Worm (Caenorhabditis elegans): ENCODE results near the gene F09E5.14.

The F09E5.14 gene

ce11 chrII:5336660-5337494 lies 7.8 kb downstream of the F09E5.14 start:
- TF ChIP-seq aly-2 (tag; optimal IDR thresholded peaks at IDR 0.05) (no peak), Y48G9A.11 (GFP tag; IDR thresholded peaks at IDR 0.05) (no peak), F26F4.8 (GFP tag; conservative IDR thresholded peaks at IDR 0.05) (no peak), lin-39 (tag; optimal IDR thresholded peaks at IDR 0.05) (no peak), lin-38 (GFP tag; IDR thresholded peaks at IDR 0.05) (peak; percentile 43; the same call in 1 of the 2 replicates), nhr-6 (tag; optimal IDR thresholded peaks at IDR 0.05) (peak; percentile 92), ztf-11 (tag; optimal IDR thresholded peaks at IDR 0.05) (no peak), Y105C5A.15 (GFP tag; IDR thresholded peaks at IDR 0.05) (no peak), nhr-28 (tag; optimal IDR thresholded peaks at IDR 0.05) (peak; percentile 67), ceh-82 (tag; optimal IDR thresholded peaks at IDR 0.05) (no peak), set-16 (GFP tag; IDR thresholded peaks at IDR 0.05) (no peak; the same call in 1 of the 2 replicates), unc-62 (GFP tag; optimal IDR thresholded peaks at IDR 0.05 in 1 of 2) (peak in 1 of 2 experiments; percentile 92), unc-62 (tag; optimal IDR thresholded peaks at IDR 0.05) (no peak), lir-3 (tag; optimal IDR thresholded peaks at IDR 0.05) (no peak), daf-19 (GFP tag; conservative IDR thresholded peaks at IDR 0.05) (no peak), rbr-2 (tag; optimal IDR thresholded peaks at IDR 0.05) (peak; percentile 84), nhr-76 (tag; optimal IDR thresholded peaks at IDR 0.05) (peak; percentile 37), hlh-30 (tag; optimal IDR thresholded peaks at IDR 0.05; ENCODE audit: insufficient read depth) (peak; percentile 67), R02D3.7 (tag; optimal IDR thresholded peaks at IDR 0.05) (no peak), daf-12 (tag; optimal IDR thresholded peaks at IDR 0.05) (no peak), aha-1 (tag) (peak; percentile 100), madf-9 (GFP tag; conservative IDR thresholded peaks at IDR 0.05) (no peak), zfp-3 (GFP tag; conservative IDR thresholded peaks at IDR 0.05) (no peak), mxl-3 (GFP tag; optimal IDR thresholded peaks at IDR 0.05) (peak; percentile 37), sdz-12 (GFP tag; optimal IDR thresholded peaks at IDR 0.05) (peak; percentile 40), dve-1 (tag; optimal IDR thresholded peaks at IDR 0.05; ENCODE audit: insufficient read depth) (peak; percentile 76), madf-5 (GFP tag; IDR thresholded peaks at IDR 0.05) (0 out of 4 replicates have a peak, but pooled peaks of 1 of the 2 experiments have one; percentile 31), lim-7 (GFP tag; IDR thresholded peaks at IDR 0.05) (no peak), ZK546.5 (tag; optimal IDR thresholded peaks at IDR 0.05) (no peak), jun-1 (tag; optimal IDR thresholded peaks at IDR 0.05) (peak; percentile 94), nhr-41 (GFP tag; IDR thresholded peaks at IDR 0.05) (no peak), dmd-9 (GFP tag; IDR thresholded peaks at IDR 0.05) (no peak), F49E8.2 (tag; optimal IDR thresholded peaks at IDR 0.05; ENCODE audit: borderline replicate concordance) (no peak), nhr-42 (GFP tag; IDR thresholded peaks at IDR 0.05) (no peak), daf-8 (GFP tag; IDR thresholded peaks at IDR 0.05) (no peak), lin-1 (GFP tag; IDR thresholded peaks at IDR 0.05) (no peak), ctbp-1 (GFP tag; IDR thresholded peaks at IDR 0.05) (no peak), egl-27 (tag; optimal IDR thresholded peaks at IDR 0.05) (peak; percentile 4), php-3 (GFP tag; IDR thresholded peaks at IDR 0.05) (no peak), ceh-44 (GFP tag; IDR thresholded peaks at IDR 0.05) (no peak), F37D6.2 (tag; optimal IDR thresholded peaks at IDR 0.05) (no peak), nhr-11 (tag; optimal IDR thresholded peaks at IDR 0.05) (peak; percentile 80), nhr-111 (GFP tag; optimal IDR thresholded peaks at IDR 0.05) (no peak), nhr-102 (tag; optimal IDR thresholded peaks at IDR 0.05) (no peak), duxl-1 (tag; optimal IDR thresholded peaks at IDR 0.05; ENCODE audit: poor library complexity) (no peak), mdl-1 (tag; optimal IDR thresholded peaks at IDR 0.05) (peak; percentile 37 to 59), ztf-7 (tag; optimal IDR thresholded peaks at IDR 0.05) (peak; percentile 22), mep-1 (tag; optimal IDR thresholded peaks at IDR 0.05) (peak; percentile 89), ceh-62 (tag; optimal IDR thresholded peaks at IDR 0.05) (no peak), tra-1 (GFP tag; IDR thresholded peaks at IDR 0.05) (peak; percentile 67; the same call in 1 of the 2 replicates), snpc-4 (tag; optimal IDR thresholded peaks at IDR 0.05) (no peak)

All from whole organism, L4 larva.